Fruit fly (Drosophila melanogaster) Kc167 (cell line): ENCODE results near the gene CG10650.

Experiments
- Myc ChIP-seq: fragments of >200 bp; optimal IDR thresholded peaks from 2 replicates; lab custom pipeline; 2017; ENCODE audit warnings: missing external identifiers
- Sin3A ChIP-seq: fragments of >200 bp; optimal IDR thresholded peaks from 2 replicates; lab custom pipeline; 2018; ENCODE audit warnings: missing external identifiers
- h ChIP-seq: fragments of >200 bp; optimal IDR thresholded peaks from 3 replicates; lab custom pipeline; 2018; ENCODE audit warnings: missing external identifiers
- insv ChIP-seq: fragments of >200 bp; optimal IDR thresholded peaks from 3 replicates; lab custom pipeline; 2018; ENCODE audit warnings: missing external identifiers
- psq ChIP-seq: fragments of >200 bp; optimal IDR thresholded peaks from 2 replicates; lab custom pipeline; 2017; ENCODE audit warnings: missing external identifiers
- ttk ChIP-seq: sonication (Bioruptor generic); optimal IDR thresholded peaks from 2 replicates; lab custom pipeline; 2017; ENCODE audit warnings: missing external identifiers

CG10650 gene

dm6 chr2L:19014032-19014880 lies 18.5 kb upstream of the CG10650 start:
- no peak for TF ChIP-seq Sin3A (lab: Kevin White, UChicago)
- no peak for TF ChIP-seq ttk (lab: Kevin White, UChicago)
- TF ChIP-seq insv (lab: Kevin White, UChicago): no peak
- TF ChIP-seq Myc (lab: Kevin White, UChicago): no peak
- TF ChIP-seq psq (lab: Kevin White, UChicago): no peak
- TF ChIP-seq h (lab: Kevin White, UChicago): no peak

- TF ChIP-seq h (lab: Kevin White, UChicago): no peak
- no peak for TF ChIP-seq Myc (lab: Kevin White, UChicago)
- TF ChIP-seq psq (lab: Kevin White, UChicago): no peak
- TF ChIP-seq insv (lab: Kevin White, UChicago): no peak
- no peak for TF ChIP-seq ttk (lab: Kevin White, UChicago)
- TF ChIP-seq Sin3A (lab: Kevin White, UChicago): no peak
These were observed 17.1 kb upstream of the CG10650 start for dm6 chr2L:19012776-19013328.

- no peak for TF ChIP-seq insv (lab: Kevin White, UChicago)
- TF ChIP-seq ttk (lab: Kevin White, UChicago): no peak
- no peak for TF ChIP-seq Myc (lab: Kevin White, UChicago)
- TF ChIP-seq psq (lab: Kevin White, UChicago): no peak
- no peak for TF ChIP-seq h (lab: Kevin White, UChicago)
- TF ChIP-seq Sin3A (lab: Kevin White, UChicago): no peak
These were observed 16.3 kb upstream of the CG10650 start for dm6 chr2L:19011895-19012645.

dm6 chr2L:19010566-19010965 lies 14.8 kb upstream of the CG10650 start, which contains the start of gene robl37BC:
robl37BC (plus strand) TSS chr2L:19010866.
- TF ChIP-seq Sin3A (lab: Kevin White, UChicago): no peak
- TF ChIP-seq Myc (lab: Kevin White, UChicago): no peak
- no peak for TF ChIP-seq h (lab: Kevin White, UChicago)
- no peak for TF ChIP-seq insv (lab: Kevin White, UChicago)

- TF ChIP-seq Sin3A (lab: Kevin White, UChicago): no peak
- TF ChIP-seq h (lab: Kevin White, UChicago): no peak
- TF ChIP-seq psq (lab: Kevin White, UChicago): no peak
- no peak for TF ChIP-seq insv (lab: Kevin White, UChicago)
- TF ChIP-seq ttk (lab: Kevin White, UChicago): no peak
- TF ChIP-seq Myc (lab: Kevin White, UChicago): no peak
These were observed 14.3 kb upstream of the CG10650 start for dm6 chr2L:19010037-19010436.

dm6 chr2L:19009130-19009529 lies 13.4 kb upstream of the CG10650 start, which contains the start of gene RpL30:
RpL30 (minus strand) TSS chr2L:19009306.
- TF ChIP-seq ttk (lab: Kevin White, UChicago) (no peak), Myc (lab: Kevin White, UChicago) (no peak), Sin3A (lab: Kevin White, UChicago) (no peak), h (lab: Kevin White, UChicago) (no peak), insv (lab: Kevin White, UChicago) (no peak), psq (lab: Kevin White, UChicago) (no peak)

- no peak for TF ChIP-seq ttk (lab: Kevin White, UChicago)
- TF ChIP-seq Sin3A (lab: Kevin White, UChicago): no peak
These were observed 7.2 kb upstream of the CG10650 start, which contains the start of gene CG31793 for dm6 chr2L:19002959-19003371. CG31793 (plus strand) TSS chr2L:19003367.

dm6 chr2L:19002468-19002867 lies 6.7 kb upstream of the CG10650 start:
- TF ChIP-seq psq (lab: Kevin White, UChicago): no peak
- TF ChIP-seq Sin3A (lab: Kevin White, UChicago): no peak
- TF ChIP-seq h (lab: Kevin White, UChicago): no peak
- no peak for TF ChIP-seq insv (lab: Kevin White, UChicago)
- no peak for TF ChIP-seq ttk (lab: Kevin White, UChicago)
- no peak for TF ChIP-seq Myc (lab: Kevin White, UChicago)

- no peak for TF ChIP-seq insv (lab: Kevin White, UChicago)
These were observed 1.4 kb upstream of the CG10650 start, which contains the start of gene CG31792 for dm6 chr2L:18997148-18997547. CG31792 (plus strand) TSS chr2L:18997448.

dm6 chr2L:18992196-18992595 lies 3.5 kb downstream of the CG10650 start, which contains the start of gene CG46465:
CG46465 (plus strand) TSS chr2L:18992496.
- TF ChIP-seq psq (lab: Kevin White, UChicago) (no peak), Sin3A (lab: Kevin White, UChicago) (no peak), insv (lab: Kevin White, UChicago) (no peak), Myc (lab: Kevin White, UChicago) (no peak), h (lab: Kevin White, UChicago) (no peak), ttk (lab: Kevin White, UChicago) (no peak)

- no peak for TF ChIP-seq h (lab: Kevin White, UChicago)
- no peak for TF ChIP-seq Sin3A (lab: Kevin White, UChicago)
- no peak for TF ChIP-seq psq (lab: Kevin White, UChicago)
- no peak for TF ChIP-seq Myc (lab: Kevin White, UChicago)
- TF ChIP-seq insv (lab: Kevin White, UChicago): no peak
- no peak for TF ChIP-seq ttk (lab: Kevin White, UChicago)
These were observed 5.0 kb downstream of the CG10650 start, which contains the start of gene CG15169 for dm6 chr2L:18990720-18991119. CG15169 (plus strand) TSS chr2L:18991020.
